Fruit fly (Drosophila melanogaster) whole organism, embryonic: ENCODE results near the gene Dh31.
A peak's percentile ranks its signal among the peaks of the same experiment; 100 is the strongest.

Source experiments
- CG10147 ChIP-seq: fragments of 200-800 bp; sonication (Bioruptor generic); optimal IDR thresholded peaks from 2 replicates; lab custom pipeline; 2019; ENCODE audit warnings: missing biosample characterization, mild to moderate bottlenecking, missing genetic modification characterization, moderate library complexity
- CG10321 ChIP-seq: fragments of 200-800 bp; sonication (Bioruptor generic); IDR thresholded peaks from 2 replicates; pipeline ENCODE4 v1.3.6; 2022; ENCODE audit warnings: missing biosample characterization, missing genetic modification characterization
- CG11723 ChIP-seq: fragments of 200-800 bp; sonication (Bioruptor generic); optimal IDR thresholded peaks from 2 replicates; lab custom pipeline; 2017; ENCODE audit warnings: missing biosample characterization, mild to moderate bottlenecking, missing genetic modification characterization
- CG12299 ChIP-seq: fragments of 200-800 bp; sonication (Bioruptor generic); optimal IDR thresholded peaks from 2 replicates; lab custom pipeline; 2018; ENCODE audit warnings: missing biosample characterization, mild to moderate bottlenecking, missing genetic modification characterization
- CG13296 ChIP-seq: fragments of 200-800 bp; sonication (Bioruptor generic); optimal IDR thresholded peaks from 3 replicates; lab custom pipeline; 2018; ENCODE audit warnings: missing biosample characterization, mild to moderate bottlenecking, missing genetic modification characterization
- CG14860 ChIP-seq: fragments of 200-800 bp; sonication (Bioruptor generic); IDR thresholded peaks from 3 replicates; pipeline ENCODE4 v1.3.6; 2022; ENCODE audit warnings: missing biosample characterization, missing genetic modification characterization; ENCODE audit not compliant: partially characterized antibody
- CG15269 ChIP-seq: fragments of 200-800 bp; sonication (Bioruptor generic); optimal IDR thresholded peaks from 2 replicates; lab custom pipeline; 2018; ENCODE audit warnings: missing biosample characterization, mild to moderate bottlenecking, missing genetic modification characterization, moderate library complexity
- CG15514 ChIP-seq: fragments of 200-800 bp; sonication (Bioruptor generic); optimal IDR thresholded peaks from 3 replicates; lab custom pipeline; 2017; ENCODE audit warnings: missing biosample characterization, missing genetic modification characterization, mild to moderate bottlenecking, moderate library complexity, missing genetic modification reagents
- CG15696 ChIP-seq: fragments of 200-800 bp; sonication (Bioruptor generic); optimal IDR thresholded peaks from 2 replicates; lab custom pipeline; 2019; ENCODE audit warnings: missing biosample characterization, mild to moderate bottlenecking, missing genetic modification characterization, moderate library complexity
- CG17186 ChIP-seq: fragments of 200-800 bp; sonication (Bioruptor generic); optimal IDR thresholded peaks from 3 replicates; lab custom pipeline; 2017; ENCODE audit warnings: missing biosample characterization, missing genetic modification reagents, missing genetic modification characterization
- CG2116 ChIP-seq: fragments of 200-800 bp; sonication (Bioruptor generic); optimal IDR thresholded peaks from 3 replicates; lab custom pipeline; 2018; ENCODE audit warnings: missing biosample characterization, mild to moderate bottlenecking, missing genetic modification characterization
- CG4360 ChIP-seq: fragments of 200-800 bp; sonication (Bioruptor generic); IDR thresholded peaks from 2 replicates; pipeline ENCODE4 v1.3.6; 2022; ENCODE audit warnings: missing biosample characterization, missing genetic modification characterization
- CG4404 ChIP-seq: fragments of 200-800 bp; sonication (Bioruptor generic); IDR thresholded peaks from 2 replicates; pipeline ENCODE4 v1.3.6; 2022; ENCODE audit warnings: missing biosample characterization, missing genetic modification characterization
- CG4820 ChIP-seq: fragments of 200-800 bp; sonication (Bioruptor generic); optimal IDR thresholded peaks from 3 replicates; lab custom pipeline; 2016; ENCODE audit warnings: missing biosample characterization, missing genetic modification characterization
- CG6654 ChIP-seq: fragments of 200-800 bp; sonication (Bioruptor generic); optimal IDR thresholded peaks from 2 replicates; lab custom pipeline; 2017; ENCODE audit warnings: missing biosample characterization, mild to moderate bottlenecking, missing genetic modification characterization
- CG6791 ChIP-seq: fragments of 200-800 bp; sonication (Bioruptor generic); IDR thresholded peaks from 3 replicates; pipeline ENCODE4 v1.3.6; 2022; ENCODE audit warnings: missing biosample characterization, missing genetic modification characterization; ENCODE audit not compliant: partially characterized antibody
- CG9609 ChIP-seq: fragments of 200-800 bp; sonication (Bioruptor generic); optimal IDR thresholded peaks from 3 replicates; lab custom pipeline; 2016; ENCODE audit warnings: missing biosample characterization, missing genetic modification characterization
- D19B ChIP-seq: fragments of 200-800 bp; sonication (Bioruptor generic); optimal IDR thresholded peaks from 2 replicates; lab custom pipeline; 2017; ENCODE audit warnings: missing biosample characterization, mild to moderate bottlenecking, missing genetic modification characterization
- Deaf1 ChIP-seq: fragments of 200-800 bp; optimal IDR thresholded peaks from 3 replicates; lab custom pipeline; 2019; ENCODE audit warnings: missing biosample characterization, mild to moderate bottlenecking, missing genetic modification characterization, moderate library complexity
- Drgx ChIP-seq: fragments of 200-800 bp; sonication (Bioruptor generic); IDR thresholded peaks from 2 replicates; pipeline ENCODE4 v1.3.6; 2022; ENCODE audit warnings: missing biosample characterization, missing genetic modification characterization
- HHEX ChIP-seq: fragments of 200-800 bp; sonication (Bioruptor generic); optimal IDR thresholded peaks from 3 replicates; lab custom pipeline; 2017; ENCODE audit warnings: missing biosample characterization, mild to moderate bottlenecking, missing genetic modification characterization, missing genetic modification reagents
- HmgD ChIP-seq: fragments of 200-800 bp; sonication (Bioruptor generic); optimal IDR thresholded peaks from 3 replicates; lab custom pipeline; 2016; ENCODE audit warnings: missing biosample characterization, missing genetic modification characterization
- Hr3 ChIP-seq: fragments of 200-800 bp; sonication (Bioruptor generic); optimal IDR thresholded peaks from 3 replicates; lab custom pipeline; 2016; ENCODE audit warnings: missing biosample characterization, missing genetic modification characterization
- Jarid2 ChIP-seq: fragments of 200-800 bp; sonication (Bioruptor generic); optimal IDR thresholded peaks from 3 replicates; lab custom pipeline; 2017; ENCODE audit warnings: mild to moderate bottlenecking, missing biosample characterization, missing genetic modification reagents, missing genetic modification characterization
- Mrtf ChIP-seq: fragments of 200-800 bp; sonication (Bioruptor generic); IDR thresholded peaks from 3 replicates; pipeline ENCODE4 v1.3.6; 2022; ENCODE audit warnings: missing biosample characterization, missing genetic modification characterization
- Myb ChIP-seq: fragments of 200-800 bp; sonication (Bioruptor generic); optimal IDR thresholded peaks from 2 replicates; lab custom pipeline; 2016; ENCODE audit warnings: missing biosample characterization, missing genetic modification characterization
- NC2α ChIP-seq: fragments of 200-800 bp; sonication (Bioruptor generic); optimal IDR thresholded peaks from 2 replicates; lab custom pipeline; 2016; ENCODE audit warnings: missing biosample characterization, missing genetic modification characterization
- Nf-YA ChIP-seq: fragments of 200-800 bp; sonication (Bioruptor generic); IDR thresholded peaks from 2 replicates; pipeline ENCODE4 v1.3.6; 2022; ENCODE audit warnings: missing biosample characterization, missing genetic modification characterization
- Optix ChIP-seq: fragments of 200-800 bp; sonication (Bioruptor generic); IDR thresholded peaks from 3 replicates; pipeline ENCODE4 v1.3.6; 2022; ENCODE audit warnings: missing biosample characterization, missing genetic modification characterization
- Ssrp ChIP-seq: fragments of 200-800 bp; sonication (Bioruptor generic); optimal IDR thresholded peaks from 2 replicates; lab custom pipeline; 2018; ENCODE audit warnings: missing biosample characterization, mild to moderate bottlenecking, missing genetic modification characterization, moderate library complexity
- amos ChIP-seq: fragments of 200-800 bp; sonication (Bioruptor generic); IDR thresholded peaks from 2 replicates; pipeline ENCODE4 v1.3.6; 2022; ENCODE audit warnings: missing biosample characterization, missing genetic modification characterization; ENCODE audit not compliant: partially characterized antibody
- cato ChIP-seq: fragments of 200-800 bp; sonication (Bioruptor generic); optimal IDR thresholded peaks from 2 replicates; lab custom pipeline; 2016; ENCODE audit warnings: missing biosample characterization, missing genetic modification characterization, borderline replicate concordance
- chinmo ChIP-seq: fragments of 200-800 bp; sonication (Bioruptor generic); IDR thresholded peaks from 4 replicates; pipeline ENCODE4 v1.3.6; 2022; ENCODE audit warnings: missing biosample characterization, missing genetic modification characterization; ENCODE audit not compliant: partially characterized antibody
- ewg ChIP-seq: fragments of 200-800 bp; sonication (Bioruptor generic); optimal IDR thresholded peaks from 3 replicates; lab custom pipeline; 2017; ENCODE audit warnings: mild to moderate bottlenecking, missing biosample characterization, missing genetic modification reagents, missing genetic modification characterization
- fd3F ChIP-seq: fragments of 200-800 bp; sonication (Bioruptor generic); optimal IDR thresholded peaks from 2 replicates; lab custom pipeline; 2018; ENCODE audit warnings: missing biosample characterization, mild to moderate bottlenecking, missing genetic modification characterization, moderate library complexity
- fd64A ChIP-seq: fragments of 200-800 bp; sonication (Bioruptor generic); optimal IDR thresholded peaks from 3 replicates; lab custom pipeline; 2018; ENCODE audit warnings: missing biosample characterization, mild to moderate bottlenecking, missing genetic modification characterization
- gem ChIP-seq: fragments of 200-800 bp; sonication (Bioruptor generic); optimal IDR thresholded peaks from 2 replicates; lab custom pipeline; 2019; ENCODE audit warnings: missing biosample characterization, mild to moderate bottlenecking, missing genetic modification characterization, moderate library complexity
- gsb ChIP-seq: fragments of 200-800 bp; sonication (Bioruptor generic); IDR thresholded peaks from 2 replicates; pipeline ENCODE4 v1.3.6; 2022; ENCODE audit warnings: missing biosample characterization, missing genetic modification characterization
- hbn ChIP-seq: fragments of 200-800 bp; sonication (Bioruptor generic); IDR thresholded peaks from 2 replicates; pipeline ENCODE4 v1.3.6; 2022; ENCODE audit warnings: missing biosample characterization, missing genetic modification characterization; ENCODE audit not compliant: partially characterized antibody
- her ChIP-seq: fragments of 200-800 bp; sonication (Bioruptor generic); optimal IDR thresholded peaks from 2 replicates; lab custom pipeline; 2016; ENCODE audit warnings: missing biosample characterization, missing genetic modification characterization
- jigr1 ChIP-seq: fragments of 200-800 bp; sonication (Bioruptor generic); IDR thresholded peaks from 3 replicates; pipeline ENCODE4 v1.3.6; 2022; ENCODE audit warnings: missing biosample characterization, missing genetic modification characterization
- mam ChIP-seq: fragments of 200-800 bp; sonication (Bioruptor generic); optimal IDR thresholded peaks from 3 replicates; lab custom pipeline; 2016; ENCODE audit warnings: missing biosample characterization, missing genetic modification characterization
- nom ChIP-seq: fragments of 200-800 bp; sonication (Bioruptor generic); optimal IDR thresholded peaks from 2 replicates; lab custom pipeline; 2017; ENCODE audit warnings: missing biosample characterization, missing genetic modification characterization, mild to moderate bottlenecking, moderate library complexity, missing genetic modification reagents
- oc ChIP-seq: fragments of 200-800 bp; sonication (Bioruptor generic); optimal IDR thresholded peaks from 2 replicates; lab custom pipeline; 2018; ENCODE audit warnings: missing biosample characterization, mild to moderate bottlenecking, missing genetic modification characterization, moderate library complexity
- sc ChIP-seq, 3 experiments: fragments of >200 bp in 2 of 3; fragments of 200-800 bp in 1 of 3; sonication (Bioruptor generic) in 1 of 3; optimal IDR thresholded peaks; 2 replicates in 2 of 3; 3 replicates in 1 of 3; lab custom pipeline; 2017; ENCODE audit warnings: mild to moderate bottlenecking in 1 of 3, missing biosample characterization in 1 of 3, missing genetic modification characterization in 1 of 3, missing genetic modification reagents in 1 of 3
- sd ChIP-seq: fragments of 200-800 bp; sonication (Bioruptor generic); optimal IDR thresholded peaks from 3 replicates; lab custom pipeline; 2018; ENCODE audit warnings: missing biosample characterization, mild to moderate bottlenecking, missing genetic modification characterization, moderate library complexity
- slp2 ChIP-seq: fragments of 200-800 bp; sonication (Bioruptor generic); optimal IDR thresholded peaks from 2 replicates; lab custom pipeline; 2016; ENCODE audit warnings: missing biosample characterization, missing genetic modification characterization
- unpg ChIP-seq: fragments of 200-800 bp; sonication (Bioruptor generic); optimal IDR thresholded peaks from 3 replicates; lab custom pipeline; 2018; ENCODE audit warnings: missing biosample characterization, mild to moderate bottlenecking, missing genetic modification characterization, moderate library complexity
- vvl ChIP-seq: fragments of 200-800 bp; sonication (Bioruptor generic); IDR thresholded peaks from 2 replicates; pipeline ENCODE4 v1.3.6; 2022; ENCODE audit warnings: missing biosample characterization, missing genetic modification characterization

Dh31 gene

DNA sequence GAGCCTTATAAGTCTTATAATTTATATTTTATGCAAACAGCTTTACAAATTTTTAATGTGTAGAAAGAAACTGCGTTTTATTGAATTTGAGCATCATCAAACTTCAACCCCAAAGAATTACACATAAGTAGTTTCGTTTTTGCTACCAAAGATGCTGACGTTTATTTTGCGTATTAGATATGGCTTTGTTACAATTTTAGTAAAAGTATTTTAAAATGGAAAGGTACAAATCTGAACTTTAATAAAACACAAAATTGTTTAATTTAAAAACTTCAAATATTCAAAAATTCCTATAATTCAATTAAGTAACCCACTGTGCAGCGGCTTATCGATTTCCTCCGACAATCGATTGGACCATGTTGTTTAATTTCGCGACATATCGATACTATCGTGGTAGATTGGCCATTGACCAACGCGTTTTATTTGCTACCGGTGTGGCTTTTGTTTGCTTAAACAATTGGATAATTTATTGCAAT, 42.5 kb downstream of the Dh31 start, which contains the start of gene prg (continued):
- TF ChIP-seq CG6791 (GFP tag; lab: Robert Waterston, UW) (peak; percentile 97), CG17186 (GFP tag; lab: Kevin White, UChicago) (no peak), CG15514 (GFP tag; lab: Kevin White, UChicago) (peak; percentile 47), Myb (peak; percentile 55), CG10147 (GFP tag; lab: Kevin White, UChicago) (peak; percentile 81), oc (tag; lab: Kevin White, UChicago) (peak; percentile 60), Hr3 (peak; percentile 58), hbn (GFP tag; lab: Robert Waterston, UW) (peak; percentile 98), CG13296 (GFP tag; lab: Kevin White, UChicago) (peak; percentile 75), CG4360 (GFP tag; lab: Robert Waterston, UW) (no peak), CG10321 (GFP tag; lab: Robert Waterston, UW) (0 out of 2 replicates have a peak, but pooled peaks have one; percentile 30), unpg (GFP tag; lab: Kevin White, UChicago) (peak; percentile 77), sc (optimal IDR thresholded peaks at IDR 0.05; lab: Kevin White, UChicago) (no peak), sc (GFP tag; optimal IDR thresholded peaks at IDR 0.05; lab: Kevin White, UChicago) (peak; percentile 24), mam (GFP tag; lab: Kevin White, UChicago) (peak; percentile 79), vvl (GFP tag; lab: Robert Waterston, UW) (peak; percentile 64), CG4820 (GFP tag; lab: Kevin White, UChicago) (peak; percentile 67), ewg (GFP tag; lab: Kevin White, UChicago) (peak; percentile 19), Jarid2 (GFP tag; lab: Kevin White, UChicago) (no peak), HHEX (GFP tag; lab: Kevin White, UChicago) (peak; percentile 42), CG14860 (GFP tag; lab: Robert Waterston, UW) (peak; percentile 94), amos (peak; percentile 94), CG9609 (GFP tag; lab: Kevin White, UChicago) (peak; percentile 9), CG4404 (GFP tag; lab: Robert Waterston, UW) (no peak), sd (tag; lab: Kevin White, UChicago) (no peak), CG2116 (GFP tag; lab: Kevin White, UChicago) (peak; percentile 75), D19B (GFP tag; lab: Kevin White, UChicago) (peak; percentile 53), CG6654 (no peak), Mrtf (no peak; the same call in 2 of the 3 replicates), slp2 (GFP tag; lab: Kevin White, UChicago) (peak; percentile 28), nom (no peak), CG11723 (GFP tag; lab: Kevin White, UChicago) (peak; percentile 21), Nf-YA (no peak), Optix (no peak), gem (peak; percentile 76), jigr1 (GFP tag; lab: Robert Waterston, UW) (no peak), CG15696 (tag; lab: Kevin White, UChicago) (peak; percentile 43), fd3F (peak; percentile 53), Drgx (no peak), NC2α (GFP tag; lab: Kevin White, UChicago) (peak; percentile 42), Deaf1 (tag; lab: Kevin White, UChicago) (peak; percentile 34), gsb (no peak), HmgD (GFP tag; lab: Kevin White, UChicago) (no peak), CG12299 (tag; lab: Kevin White, UChicago) (peak; percentile 50), fd64A (GFP tag; lab: Kevin White, UChicago) (no peak), Ssrp (tag; lab: Kevin White, UChicago) (peak; percentile 51), her (GFP tag; lab: Kevin White, UChicago) (peak; percentile 65), CG15269 (tag; lab: Kevin White, UChicago) (peak; percentile 68), chinmo (peak; percentile 97), cato (peak; percentile 14)
